Worm (Caenorhabditis elegans): Measurements from ENCODE around the gene T06A10.2.
"Not testable (repeated sequence)": the region's sequence is repeated elsewhere in the genome, so short reads cannot be mapped to it uniquely, and the experiment has no call there.

T06A10.2 gene

ce11 chrIV:16895288-16895687 lies at the start of gene T06A10.2:
T06A10.2 (plus strand) TSS chrIV:16895588.
- TF ChIP-seq madf-2, ceh-24, npax-4 (tag; optimal IDR thresholded peaks at IDR 0.05): not testable (repeated sequence)

- TF ChIP-seq T23F11.4 (GFP tag; optimal IDR thresholded peaks at IDR 0.05) (no peak), dve-1 (tag; optimal IDR thresholded peaks at IDR 0.05) (no peak), hlh-8 (tag; optimal IDR thresholded peaks at IDR 0.05) (no peak), lim-6 (tag; optimal IDR thresholded peaks at IDR 0.05) (no peak), nhr-11 (tag; optimal IDR thresholded peaks at IDR 0.05) (no peak), pha-4 (tag; optimal IDR thresholded peaks at IDR 0.05) (no peak), madf-2 (tag; optimal IDR thresholded peaks at IDR 0.05) (no peak), lin-11 (tag; optimal IDR thresholded peaks at IDR 0.05) (no peak), sox-2 (GFP tag; IDR thresholded peaks at IDR 0.05) (no peak), fax-1 (tag; optimal IDR thresholded peaks at IDR 0.05) (no peak), elt-4 (tag; optimal IDR thresholded peaks at IDR 0.05) (no peak), hlh-6 (tag; optimal IDR thresholded peaks at IDR 0.05) (no peak), sox-4 (tag; optimal IDR thresholded peaks at IDR 0.05) (no peak)
These were observed 40.6 kb upstream of the T06A10.2 start, which contains the start of gene map-2 for ce11 chrIV:16854790-16855189. map-2 (minus strand) TSS chrIV:16854890.

ce11 chrIV:16860702-16861101 lies 34.7 kb upstream of the T06A10.2 start:
- TF ChIP-seq ceh-22 (tag; optimal IDR thresholded peaks at IDR 0.05) (no peak), fkh-10 (GFP tag; optimal IDR thresholded peaks at IDR 0.05) (no peak), mec-3 (tag; optimal IDR thresholded peaks at IDR 0.05; ENCODE audit: borderline replicate concordance) (no peak), fax-1 (tag; optimal IDR thresholded peaks at IDR 0.05) (no peak), sox-2 (GFP tag; IDR thresholded peaks at IDR 0.05) (no peak), gmeb-2 (tag; optimal IDR thresholded peaks at IDR 0.05) (no peak), pqm-1 (tag; optimal IDR thresholded peaks at IDR 0.05) (no peak), ets-4 (tag; optimal IDR thresholded peaks at IDR 0.05) (no peak), madf-2 (tag; optimal IDR thresholded peaks at IDR 0.05) (no peak), ttx-3 (tag; optimal IDR thresholded peaks at IDR 0.05) (no peak)

- TF ChIP-seq elt-4 (tag; optimal IDR thresholded peaks at IDR 0.05): no peak
- TF ChIP-seq dve-1 (tag; optimal IDR thresholded peaks at IDR 0.05): no peak
- TF ChIP-seq pha-4 (tag; optimal IDR thresholded peaks at IDR 0.05): no peak
- no peak for TF ChIP-seq mec-3 (tag; optimal IDR thresholded peaks at IDR 0.05; ENCODE audit: borderline replicate concordance)
- TF ChIP-seq elt-2 (tag; optimal IDR thresholded peaks at IDR 0.05): peak; percentile 81
- TF ChIP-seq ceh-22 (tag; optimal IDR thresholded peaks at IDR 0.05): no peak
- TF ChIP-seq hlh-15 (tag; optimal IDR thresholded peaks at IDR 0.05): no peak
- peak; percentile 16 for TF ChIP-seq T23F11.4 (GFP tag; optimal IDR thresholded peaks at IDR 0.05)
- TF ChIP-seq pat-9 (tag; optimal IDR thresholded peaks at IDR 0.05): peak; percentile 56
- TF ChIP-seq nhr-232 (tag; optimal IDR thresholded peaks at IDR 0.05): peak; percentile 32
- no peak for TF ChIP-seq pag-3 (tag; optimal IDR thresholded peaks at IDR 0.05; ENCODE audit: borderline replicate concordance)
- peak; percentile 70 for TF ChIP-seq sox-4 (tag; optimal IDR thresholded peaks at IDR 0.05)
- TF ChIP-seq ceh-6 (GFP tag; optimal IDR thresholded peaks at IDR 0.05): no peak
- TF ChIP-seq ceh-30 (tag; optimal IDR thresholded peaks at IDR 0.05): no peak
- no peak for TF ChIP-seq lim-6 (tag; optimal IDR thresholded peaks at IDR 0.05)
- TF ChIP-seq ets-4 (tag; optimal IDR thresholded peaks at IDR 0.05): no peak
- peak; percentile 47 for TF ChIP-seq ahr-1 (tag; optimal IDR thresholded peaks at IDR 0.05)
- peak; percentile 82 for TF ChIP-seq unc-42 (tag; optimal IDR thresholded peaks at IDR 0.05)
- no peak for TF ChIP-seq pqm-1 (tag; optimal IDR thresholded peaks at IDR 0.05)
- peak; percentile 28 for TF ChIP-seq odd-2 (tag; optimal IDR thresholded peaks at IDR 0.05)
- TF ChIP-seq F13H6.1 (tag; optimal IDR thresholded peaks at IDR 0.05): peak; percentile 39
- peak; percentile 59 for TF ChIP-seq tbx-2 (tag; optimal IDR thresholded peaks at IDR 0.05)
- TF ChIP-seq ceh-31 (tag; optimal IDR thresholded peaks at IDR 0.05): peak; percentile 60
- TF ChIP-seq pha-2 (tag; optimal IDR thresholded peaks at IDR 0.05): peak; percentile 50
- peak; percentile 38 for TF ChIP-seq ztf-16 (tag; optimal IDR thresholded peaks at IDR 0.05)
- peak; percentile 27 for TF ChIP-seq gmeb-2 (tag; optimal IDR thresholded peaks at IDR 0.05)
- no peak for TF ChIP-seq unc-55 (GFP tag; optimal IDR thresholded peaks at IDR 0.05)
- peak; percentile 4 for TF ChIP-seq dmd-4 (tag; optimal IDR thresholded peaks at IDR 0.05; ENCODE audit: borderline replicate concordance)
- no peak for TF ChIP-seq npax-4 (tag; optimal IDR thresholded peaks at IDR 0.05)
- peak; percentile 37 for TF ChIP-seq fax-1 (tag; optimal IDR thresholded peaks at IDR 0.05)
- no peak for TF ChIP-seq hlh-13 (GFP tag; optimal IDR thresholded peaks at IDR 0.05)
- TF ChIP-seq Y22D7AL.16 (tag; optimal IDR thresholded peaks at IDR 0.05): no peak
- TF ChIP-seq sox-2 (GFP tag; IDR thresholded peaks at IDR 0.05): no peak
- TF ChIP-seq K02D7.2 (tag; optimal IDR thresholded peaks at IDR 0.05): peak; percentile 55
- peak; percentile 58 for TF ChIP-seq che-1 (tag; optimal IDR thresholded peaks at IDR 0.05)
- peak; percentile 49 for TF ChIP-seq ceh-2 (tag; optimal IDR thresholded peaks at IDR 0.05)
- TF ChIP-seq rnt-1 (tag; optimal IDR thresholded peaks at IDR 0.05): peak; percentile 27
These were observed 31.9 kb upstream of the T06A10.2 start, which contains the start of the genes mel-46 and lsy-13 for ce11 chrIV:16863431-16863895. mel-46 (minus strand) TSS chrIV:16863481. lsy-13 (plus strand) TSS chrIV:16863870.
